Fruit fly (Drosophila melanogaster): ENCODE measurements around the gene CecC.

Gene CecC

DNA sequence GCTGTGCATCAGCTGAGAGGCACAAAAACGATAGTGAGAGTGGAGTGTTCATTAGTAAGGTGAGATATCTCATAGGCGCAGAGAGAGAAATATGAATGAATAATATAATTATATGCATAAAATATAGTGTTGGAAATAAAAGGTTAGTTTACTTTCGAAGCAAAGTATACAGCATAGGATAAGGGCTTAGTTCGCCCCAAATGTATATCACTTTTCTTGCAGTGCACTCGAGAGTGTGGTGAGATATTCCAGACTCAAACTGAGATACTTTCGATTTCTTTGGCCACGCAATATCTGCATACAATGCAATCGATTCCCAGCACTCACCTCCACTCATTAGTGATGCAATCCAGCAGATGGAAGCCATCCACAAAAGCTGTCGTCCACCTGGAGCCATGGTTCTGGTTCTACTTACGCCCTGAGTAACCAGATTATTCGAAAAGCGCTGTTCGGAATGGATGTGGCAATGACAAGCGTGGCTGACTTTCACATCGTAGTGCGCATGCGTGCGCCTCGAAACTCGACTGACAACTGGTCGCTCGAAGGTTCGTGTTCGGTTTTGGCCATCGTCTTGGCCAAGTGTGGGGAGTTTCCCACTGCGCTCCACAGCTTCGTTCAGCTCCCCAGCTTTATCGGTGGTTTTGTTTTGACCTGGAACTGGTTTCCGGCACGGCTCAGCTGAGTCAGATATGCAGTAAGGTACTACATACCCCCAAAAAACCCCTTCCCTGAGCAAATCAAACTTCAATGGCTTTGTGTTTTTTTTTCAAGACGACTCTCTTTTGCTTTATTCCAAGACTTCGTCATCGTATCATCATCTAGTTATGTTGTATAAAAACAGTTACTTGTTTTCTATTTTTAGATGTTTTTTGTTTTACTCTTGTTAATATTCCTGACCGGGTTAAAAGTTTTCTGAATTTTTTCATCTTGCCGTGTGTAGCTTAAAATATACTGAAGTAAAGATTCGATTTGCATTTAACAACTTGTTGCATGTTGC, 45.3 kb upstream of the CecC start, which contains the start of gene Rsod (continued):
- TF ChIP-seq CG14050 (GFP tag; IDR thresholded peaks at IDR 0.05) (peak; percentile 52), CG2875 (GFP tag; optimal IDR thresholded peaks at IDR 0.05) (peak; percentile 60), CG8924 (tag; optimal IDR thresholded peaks at IDR 0.05) (peak; percentile 33), Dip2 (GFP tag; IDR thresholded peaks at IDR 0.05) (no peak), shn (GFP tag; optimal IDR thresholded peaks at IDR 0.05) (no peak), CG17612 (GFP tag; IDR thresholded peaks at IDR 0.05) (peak; percentile 48), Vsx1 (GFP tag; optimal IDR thresholded peaks at IDR 0.05) (peak; percentile 64), gcm (GFP tag; optimal IDR thresholded peaks at IDR 0.05) (peak; percentile 14), ase (GFP tag; IDR thresholded peaks at IDR 0.05) (peak; percentile 78), chinmo (GFP tag; IDR thresholded peaks at IDR 0.05; ENCODE audit: partially characterized antibody) (peak; percentile 87; the same call in 2 of the 4 replicates), CG11085 (GFP tag; IDR thresholded peaks at IDR 0.05) (0 out of 2 replicates have a peak, but pooled peaks have one; percentile 45), sqz (GFP tag; optimal IDR thresholded peaks at IDR 0.05) (peak; percentile 39), CG10366 (GFP tag; IDR thresholded peaks at IDR 0.05) (peak; percentile 79), pnt (GFP tag; optimal IDR thresholded peaks at IDR 0.05) (peak; percentile 28), CG14965 (GFP tag; optimal IDR thresholded peaks at IDR 0.05; ENCODE audit: borderline replicate concordance) (no peak), mam (GFP tag; optimal IDR thresholded peaks at IDR 0.05) (no peak), nmo (GFP tag; optimal IDR thresholded peaks at IDR 0.05) (peak; percentile 55), nom (GFP tag; optimal IDR thresholded peaks at IDR 0.05) (no peak), CG4707 (GFP tag; optimal IDR thresholded peaks at IDR 0.05) (no peak), tap (tag; optimal IDR thresholded peaks at IDR 0.05) (peak; percentile 36), CG18262 (tag; optimal IDR thresholded peaks at IDR 0.05) (peak; percentile 68), kni (GFP tag; optimal IDR thresholded peaks at IDR 0.05) (peak; percentile 31), CG6765 (GFP tag; optimal IDR thresholded peaks at IDR 0.05) (peak; percentile 4), row (GFP tag; IDR thresholded peaks at IDR 0.05) (peak; percentile 74; the same call in 2 of the 3 replicates), ewg (GFP tag; optimal IDR thresholded peaks at IDR 0.05) (peak; percentile 40), phol (tag; optimal IDR thresholded peaks at IDR 0.05) (peak; percentile 56), sd (tag; optimal IDR thresholded peaks at IDR 0.05) (no peak), CG11398 (GFP tag; optimal IDR thresholded peaks at IDR 0.05) (no peak), H15 (GFP tag; IDR thresholded peaks at IDR 0.05) (peak; percentile 79), CG7556 (GFP tag; optimal IDR thresholded peaks at IDR 0.05) (peak; percentile 15), Elba2 (GFP tag; optimal IDR thresholded peaks at IDR 0.05) (no peak), D19A (tag; optimal IDR thresholded peaks at IDR 0.05) (peak; percentile 94), Stat92E (GFP tag; optimal IDR thresholded peaks at IDR 0.05) (peak in 1 of 3 experiments; percentile 73), cad (GFP tag; optimal IDR thresholded peaks at IDR 0.05) (no peak), chif (GFP tag; optimal IDR thresholded peaks at IDR 0.05) (peak in 1 of 2 experiments; percentile 20), ttk (GFP tag; IDR thresholded peaks at IDR 0.05) (peak; percentile 83), CG1647 (GFP tag; optimal IDR thresholded peaks at IDR 0.05) (no peak), Hr3 (GFP tag; optimal IDR thresholded peaks at IDR 0.05) (peak; percentile 10), CG10274 (GFP tag; optimal IDR thresholded peaks at IDR 0.05) (no peak), sna (GFP tag; IDR thresholded peaks at IDR 0.05; ENCODE audit: partially characterized antibody) (no peak), slou (GFP tag; optimal IDR thresholded peaks at IDR 0.05) (no peak), Hr78 (GFP tag; optimal IDR thresholded peaks at IDR 0.05) (peak in 1 of 2 experiments; percentile 27), scrt (GFP tag; optimal IDR thresholded peaks at IDR 0.05) (no peak), zen2 (GFP tag; IDR thresholded peaks at IDR 0.05; ENCODE audit: partially characterized antibody) (no peak), en (GFP tag; optimal IDR thresholded peaks at IDR 0.05) (no peak), Meics (GFP tag; optimal IDR thresholded peaks at IDR 0.05) (peak; percentile 30), CG13624 (GFP tag; optimal IDR thresholded peaks at IDR 0.05) (no peak)

All from whole organism, embryonic.